Fruit fly (Drosophila melanogaster): ENCODE results near the gene CG3437.

The CG3437 gene

DNA sequence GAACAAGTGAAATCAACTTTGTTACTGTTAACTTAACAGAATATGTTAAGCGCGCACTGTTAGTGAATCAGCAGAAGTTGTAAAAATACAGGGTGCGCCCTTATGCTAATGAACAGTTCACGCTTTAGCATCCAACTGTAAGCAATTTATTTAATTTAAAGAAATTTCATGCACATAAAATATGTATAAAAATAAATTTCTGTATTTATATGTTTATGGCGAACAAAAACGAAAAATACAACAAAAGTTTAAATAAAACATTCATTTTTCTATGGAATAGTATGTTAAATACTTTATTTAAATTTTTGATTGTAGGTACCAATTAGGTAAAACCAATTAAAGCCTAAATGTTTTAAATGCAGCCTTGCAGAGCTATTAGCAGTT lies 32.9 kb downstream of the CG3437 start (continued):
- TF ChIP-seq CG12071 (GFP tag; optimal IDR thresholded peaks at IDR 0.05) (peak; percentile 5), bbx (GFP tag; IDR thresholded peaks at IDR 0.05; ENCODE audit: partially characterized antibody) (no peak), Med (GFP tag) (peak; percentile 62), Elba2 (GFP tag; optimal IDR thresholded peaks at IDR 0.05) (no peak), CG17802 (tag; optimal IDR thresholded peaks at IDR 0.05) (no peak), ssp (GFP tag; IDR thresholded peaks at IDR 0.05) (no peak), CG3281 (GFP tag; optimal IDR thresholded peaks at IDR 0.05) (peak; percentile 39), CG18476 (GFP tag; optimal IDR thresholded peaks at IDR 0.05) (peak; percentile 41), CG11696 (GFP tag; IDR thresholded peaks at IDR 0.05) (no peak), lbe (GFP tag; optimal IDR thresholded peaks at IDR 0.05) (peak; percentile 59), CoRest (tag; optimal IDR thresholded peaks at IDR 0.05) (peak; percentile 32), Fer1 (GFP tag; optimal IDR thresholded peaks at IDR 0.05) (peak; percentile 43), row (GFP tag; IDR thresholded peaks at IDR 0.05) (peak; percentile 63; the same call in 2 of the 3 replicates), tup (GFP tag; optimal IDR thresholded peaks at IDR 0.05) (no peak), fu2 (GFP tag; optimal IDR thresholded peaks at IDR 0.05) (no peak), seq (GFP tag; IDR thresholded peaks at IDR 0.05) (peak; percentile 65), CG10147 (GFP tag; optimal IDR thresholded peaks at IDR 0.05) (peak; percentile 22), CG6254 (GFP tag; optimal IDR thresholded peaks at IDR 0.05) (peak; percentile 1), CG11723 (GFP tag; optimal IDR thresholded peaks at IDR 0.05) (peak; percentile 2), CG10979 (tag; optimal IDR thresholded peaks at IDR 0.05) (peak; percentile 21), CG2116 (GFP tag; optimal IDR thresholded peaks at IDR 0.05) (peak; percentile 43), aop (GFP tag; IDR thresholded peaks at IDR 0.05) (no peak), CG12299 (tag; optimal IDR thresholded peaks at IDR 0.05) (peak; percentile 56), CG12942 (GFP tag; optimal IDR thresholded peaks at IDR 0.05) (peak; percentile 5), CG8388 (GFP tag; optimal IDR thresholded peaks at IDR 0.05) (peak; percentile 52), Sox100B (GFP tag; optimal IDR thresholded peaks at IDR 0.05) (peak; percentile 21), CG18011 (GFP tag; optimal IDR thresholded peaks at IDR 0.05) (peak; percentile 15), CG12769 (tag; optimal IDR thresholded peaks at IDR 0.05) (no peak), CG8924 (tag; optimal IDR thresholded peaks at IDR 0.05) (peak; percentile 64), CG3995 (GFP tag; optimal IDR thresholded peaks at IDR 0.05) (peak; percentile 27), CG9932 (GFP tag; IDR thresholded peaks at IDR 0.05) (0 out of 2 replicates have a peak, but pooled peaks have one; percentile 19), Ada2b (GFP tag; IDR thresholded peaks at IDR 0.05) (peak; percentile 20; the same call in 1 of the 2 replicates), vvl (GFP tag; IDR thresholded peaks at IDR 0.05) (peak; percentile 91), CG13775 (GFP tag; optimal IDR thresholded peaks at IDR 0.05) (peak; percentile 20), sens (GFP tag) (peak; percentile 74), CG14014 (GFP tag; IDR thresholded peaks at IDR 0.05) (peak; percentile 37; the same call in 1 of the 2 replicates), CG15601 (tag; optimal IDR thresholded peaks at IDR 0.05) (peak; percentile 39), CG17361 (GFP tag; IDR thresholded peaks at IDR 0.05) (peak; percentile 47; the same call in 2 of the 3 replicates), CG10431 (GFP tag; optimal IDR thresholded peaks at IDR 0.05) (no peak), CG14710 (tag; optimal IDR thresholded peaks at IDR 0.05) (peak; percentile 27), Hr51 (GFP tag; optimal IDR thresholded peaks at IDR 0.05) (peak in 1 of 2 experiments; percentile 71), nom (GFP tag; optimal IDR thresholded peaks at IDR 0.05) (peak; percentile 6), CG13296 (GFP tag; optimal IDR thresholded peaks at IDR 0.05) (peak; percentile 42), chn (GFP tag; optimal IDR thresholded peaks at IDR 0.05) (no peak), unpg (GFP tag; optimal IDR thresholded peaks at IDR 0.05) (peak; percentile 65), lola (GFP tag; optimal IDR thresholded peaks at IDR 0.05) (peak in 1 of 3 experiments; percentile 7), E2f2 (GFP tag; IDR thresholded peaks at IDR 0.05) (peak; percentile 23; the same call in 1 of the 2 replicates), gcm (GFP tag; optimal IDR thresholded peaks at IDR 0.05) (peak; percentile 33), dmrt99B (tag; optimal IDR thresholded peaks at IDR 0.05) (peak; percentile 23), CG31441 (GFP tag; IDR thresholded peaks at IDR 0.05) (peak; percentile 54)
